Fruit fly (Drosophila melanogaster) whole organism, embryonic: ENCODE results near the gene CG13679.

ENCODE experiments used
- Atf6 ChIP-seq: fragments of 200-800 bp; sonication (Bioruptor generic); IDR thresholded peaks from 2 replicates; pipeline ENCODE4 v1.3.6; 2022; ENCODE audit warnings: missing biosample characterization, missing genetic modification characterization
- B-H2 ChIP-seq: fragments of 200-800 bp; sonication (Bioruptor generic); optimal IDR thresholded peaks from 2 replicates; lab custom pipeline; 2018; ENCODE audit warnings: missing biosample characterization, mild to moderate bottlenecking, missing genetic modification characterization
- CG10431 ChIP-seq: fragments of 200-800 bp; sonication (Bioruptor generic); optimal IDR thresholded peaks from 3 replicates; lab custom pipeline; 2018; ENCODE audit warnings: missing biosample characterization, mild to moderate bottlenecking, missing genetic modification characterization
- CG11085 ChIP-seq: fragments of 200-800 bp; sonication (Bioruptor generic); IDR thresholded peaks from 2 replicates; pipeline ENCODE4 v1.3.6; 2022; ENCODE audit warnings: missing biosample characterization, missing genetic modification characterization
- CG11695 ChIP-seq: fragments of 200-800 bp; sonication (Bioruptor generic); IDR thresholded peaks from 3 replicates; pipeline ENCODE4 v1.3.6; 2022; ENCODE audit warnings: missing biosample characterization, missing genetic modification characterization
- CG12219 ChIP-seq: fragments of 200-800 bp; sonication (Bioruptor generic); optimal IDR thresholded peaks from 3 replicates; lab custom pipeline; 2018; ENCODE audit warnings: missing biosample characterization, mild to moderate bottlenecking, missing genetic modification characterization
- CG13424 ChIP-seq: fragments of 200-800 bp; sonication (Bioruptor generic); optimal IDR thresholded peaks from 2 replicates; lab custom pipeline; 2019; ENCODE audit warnings: missing biosample characterization, mild to moderate bottlenecking, missing genetic modification characterization, moderate library complexity
- CG15269 ChIP-seq: fragments of 200-800 bp; sonication (Bioruptor generic); optimal IDR thresholded peaks from 2 replicates; lab custom pipeline; 2018; ENCODE audit warnings: missing biosample characterization, mild to moderate bottlenecking, missing genetic modification characterization, moderate library complexity
- CG16813 ChIP-seq: fragments of 200-800 bp; sonication (Bioruptor generic); IDR thresholded peaks from 3 replicates; pipeline ENCODE4 v1.3.6; 2022; ENCODE audit warnings: missing biosample characterization, missing genetic modification characterization; ENCODE audit not compliant: partially characterized antibody
- CG16863 ChIP-seq: fragments of 200-800 bp; sonication (Bioruptor generic); optimal IDR thresholded peaks from 3 replicates; lab custom pipeline; 2016; ENCODE audit warnings: missing biosample characterization, missing genetic modification characterization
- CG17802 ChIP-seq: fragments of 200-800 bp; sonication (Bioruptor generic); optimal IDR thresholded peaks from 2 replicates; lab custom pipeline; 2018; ENCODE audit warnings: missing biosample characterization, mild to moderate bottlenecking, missing genetic modification characterization, moderate library complexity
- CG18262 ChIP-seq: fragments of 200-800 bp; optimal IDR thresholded peaks from 3 replicates; lab custom pipeline; 2019; ENCODE audit warnings: missing biosample characterization, mild to moderate bottlenecking, missing genetic modification characterization, moderate library complexity
- CG1832 ChIP-seq: fragments of 200-800 bp; sonication (Bioruptor generic); optimal IDR thresholded peaks from 2 replicates; lab custom pipeline; 2017; ENCODE audit warnings: missing biosample characterization, mild to moderate bottlenecking, missing genetic modification characterization, inconsistent platforms
- CG2129 ChIP-seq: fragments of 200-800 bp; sonication (Bioruptor generic); IDR thresholded peaks from 2 replicates; pipeline ENCODE4 v1.3.6; 2022; ENCODE audit warnings: missing biosample characterization, missing genetic modification characterization; ENCODE audit not compliant: partially characterized antibody
- CG2202 ChIP-seq: fragments of 200-800 bp; sonication (Bioruptor generic); optimal IDR thresholded peaks from 2 replicates; lab custom pipeline; 2018; ENCODE audit warnings: missing biosample characterization, mild to moderate bottlenecking, missing genetic modification characterization
- CG31224 ChIP-seq: fragments of 200-800 bp; sonication (Bioruptor generic); IDR thresholded peaks from 2 replicates; pipeline ENCODE4 v1.3.6; 2022; ENCODE audit warnings: missing biosample characterization, missing genetic modification characterization
- CG31441 ChIP-seq: fragments of 200-800 bp; sonication (Bioruptor generic); IDR thresholded peaks from 2 replicates; pipeline ENCODE4 v1.3.6; 2022; ENCODE audit warnings: missing biosample characterization, missing genetic modification characterization
- CG34224 ChIP-seq: fragments of 200-800 bp; sonication (Bioruptor generic); IDR thresholded peaks from 3 replicates; pipeline ENCODE4 v1.3.6; 2022; ENCODE audit warnings: missing biosample characterization, missing genetic modification characterization; ENCODE audit not compliant: partially characterized antibody
- CG42726 ChIP-seq: fragments of 200-800 bp; sonication (Bioruptor generic); IDR thresholded peaks from 2 replicates; pipeline ENCODE4 v1.3.6; 2022; ENCODE audit warnings: missing biosample characterization, missing genetic modification characterization; ENCODE audit not compliant: partially characterized antibody
- CG4404 ChIP-seq: fragments of 200-800 bp; sonication (Bioruptor generic); IDR thresholded peaks from 2 replicates; pipeline ENCODE4 v1.3.6; 2022; ENCODE audit warnings: missing biosample characterization, missing genetic modification characterization
- CG4617 ChIP-seq: fragments of 200-800 bp; sonication (Bioruptor generic); optimal IDR thresholded peaks from 3 replicates; lab custom pipeline; 2016; ENCODE audit warnings: missing biosample characterization, missing genetic modification characterization, borderline replicate concordance
- CG5245 ChIP-seq: fragments of 200-800 bp; sonication (Bioruptor generic); optimal IDR thresholded peaks from 3 replicates; lab custom pipeline; 2016; ENCODE audit warnings: missing biosample characterization, missing genetic modification characterization
- CG6272 ChIP-seq: fragments of 200-800 bp; sonication (Bioruptor generic); IDR thresholded peaks from 2 replicates; pipeline ENCODE4 v1.3.6; 2022; ENCODE audit warnings: missing biosample characterization, missing genetic modification characterization
- CG6765 ChIP-seq: fragments of 200-800 bp; sonication (Bioruptor generic); optimal IDR thresholded peaks from 3 replicates; lab custom pipeline; 2017; ENCODE audit warnings: missing biosample characterization, mild to moderate bottlenecking, missing genetic modification characterization
- CG6854 ChIP-seq: fragments of 200-800 bp; sonication (Bioruptor generic); optimal IDR thresholded peaks from 3 replicates; lab custom pipeline; 2017; ENCODE audit warnings: missing biosample characterization, mild to moderate bottlenecking, missing genetic modification characterization
- CG8290 ChIP-seq, 3 experiments: fragments of 200-800 bp; sonication (Bioruptor generic); optimal IDR thresholded peaks; 2 replicates each; lab custom pipeline; 2016 to 2019; ENCODE audit warnings: missing biosample characterization in 3 of 3, missing genetic modification characterization in 3 of 3, mild to moderate bottlenecking in 2 of 3, moderate library complexity in 1 of 3
- CG9609 ChIP-seq: fragments of 200-800 bp; sonication (Bioruptor generic); optimal IDR thresholded peaks from 3 replicates; lab custom pipeline; 2016; ENCODE audit warnings: missing biosample characterization, missing genetic modification characterization
- CkIIα-i1 ChIP-seq: fragments of 200-800 bp; sonication (Bioruptor generic); IDR thresholded peaks from 2 replicates; pipeline ENCODE4 v1.3.6; 2022; ENCODE audit warnings: missing biosample characterization, missing genetic modification characterization
- Deaf1 ChIP-seq: fragments of 200-800 bp; optimal IDR thresholded peaks from 3 replicates; lab custom pipeline; 2019; ENCODE audit warnings: missing biosample characterization, mild to moderate bottlenecking, missing genetic modification characterization, moderate library complexity
- Doc2 ChIP-seq: fragments of 200-800 bp; sonication (Bioruptor generic); IDR thresholded peaks from 2 replicates; pipeline ENCODE4 v1.3.6; 2022; ENCODE audit warnings: missing biosample characterization, missing genetic modification characterization
- Fer2 ChIP-seq: fragments of 200-800 bp; sonication (Bioruptor generic); optimal IDR thresholded peaks from 2 replicates; lab custom pipeline; 2018; ENCODE audit warnings: missing biosample characterization, mild to moderate bottlenecking, missing genetic modification characterization, moderate library complexity
- GATAe ChIP-seq: fragments of 200-800 bp; sonication (Bioruptor generic); conservative IDR thresholded peaks from 2 replicates; pipeline ENCODE4 v1.3.6; 2022; ENCODE audit warnings: missing biosample characterization, missing genetic modification characterization
- Hmr ChIP-seq: fragments of 200-800 bp; sonication (Bioruptor generic); optimal IDR thresholded peaks from 3 replicates; lab custom pipeline; 2017; ENCODE audit warnings: mild to moderate bottlenecking, missing biosample characterization, missing genetic modification reagents, missing genetic modification characterization
- Hr78 ChIP-seq, 2 experiments: fragments of 200-800 bp in 1 of 2; fragments of >200 bp in 1 of 2; sonication (Bioruptor generic) in 1 of 2; optimal IDR thresholded peaks; 2 replicates each; lab custom pipeline; 2017 to 2019; ENCODE audit warnings: missing biosample characterization in 2 of 2, missing genetic modification characterization in 2 of 2, mild to moderate bottlenecking in 1 of 2, moderate library complexity in 1 of 2
- Lhr ChIP-seq: fragments of 200-800 bp; sonication (Bioruptor generic); optimal IDR thresholded peaks from 3 replicates; lab custom pipeline; 2017; ENCODE audit warnings: mild to moderate bottlenecking, missing biosample characterization, missing genetic modification reagents, missing genetic modification characterization
- Lim3 ChIP-seq: fragments of 200-800 bp; sonication (Bioruptor generic); IDR thresholded peaks from 2 replicates; pipeline ENCODE4 v1.3.6; 2022; ENCODE audit warnings: missing biosample characterization, missing genetic modification characterization
- Nf-YB ChIP-seq: fragments of 200-800 bp; sonication (Bioruptor generic); optimal IDR thresholded peaks from 3 replicates; lab custom pipeline; 2019; ENCODE audit warnings: missing biosample characterization, mild to moderate bottlenecking, missing genetic modification characterization, moderate library complexity
- Sry-β ChIP-seq: fragments of 200-800 bp; sonication (Bioruptor generic); optimal IDR thresholded peaks from 2 replicates; lab custom pipeline; 2018; ENCODE audit warnings: missing biosample characterization, mild to moderate bottlenecking, missing genetic modification characterization, moderate library complexity
- chif ChIP-seq, 2 experiments: fragments of 200-800 bp; sonication (Bioruptor generic); optimal IDR thresholded peaks; 3 replicates each; lab custom pipeline; 2016; ENCODE audit warnings: missing biosample characterization in 2 of 2, missing genetic modification characterization in 2 of 2
- cwo ChIP-seq: fragments of 200-800 bp; sonication (Bioruptor generic); optimal IDR thresholded peaks from 3 replicates; lab custom pipeline; 2017; ENCODE audit warnings: missing biosample characterization, missing genetic modification characterization, mild to moderate bottlenecking, moderate library complexity, missing genetic modification reagents
- gfzf ChIP-seq: fragments of 200-800 bp; sonication (Bioruptor generic); optimal IDR thresholded peaks from 2 replicates; lab custom pipeline; 2016; ENCODE audit warnings: missing biosample characterization, mild to moderate bottlenecking, missing genetic modification characterization, moderate library complexity
- jigr1 ChIP-seq: fragments of 200-800 bp; sonication (Bioruptor generic); IDR thresholded peaks from 3 replicates; pipeline ENCODE4 v1.3.6; 2022; ENCODE audit warnings: missing biosample characterization, missing genetic modification characterization
- pnt ChIP-seq: fragments of 200-800 bp; sonication (Bioruptor generic); optimal IDR thresholded peaks from 3 replicates; lab custom pipeline; 2016; ENCODE audit warnings: missing biosample characterization, missing genetic modification characterization
- sima ChIP-seq: fragments of 200-800 bp; sonication (Bioruptor generic); optimal IDR thresholded peaks from 2 replicates; lab custom pipeline; 2016; ENCODE audit warnings: missing biosample characterization, missing genetic modification characterization
- sob ChIP-seq: fragments of 200-800 bp; sonication (Bioruptor generic); IDR thresholded peaks from 2 replicates; pipeline ENCODE4 v1.3.6; 2022; ENCODE audit warnings: missing biosample characterization, missing genetic modification characterization
- sqz ChIP-seq: fragments of 200-800 bp; sonication (Bioruptor generic); optimal IDR thresholded peaks from 3 replicates; lab custom pipeline; 2018; ENCODE audit warnings: missing biosample characterization, mild to moderate bottlenecking, missing genetic modification characterization
- vfl ChIP-seq: fragments of 200-800 bp; sonication (Bioruptor generic); optimal IDR thresholded peaks from 2 replicates; lab custom pipeline; 2016; ENCODE audit warnings: missing biosample characterization, missing genetic modification characterization
- zen ChIP-seq: fragments of 200-800 bp; sonication (Bioruptor generic); optimal IDR thresholded peaks from 3 replicates; lab custom pipeline; 2018; ENCODE audit warnings: missing biosample characterization, mild to moderate bottlenecking, missing genetic modification characterization, moderate library complexity

Gene CG13679

DNA sequence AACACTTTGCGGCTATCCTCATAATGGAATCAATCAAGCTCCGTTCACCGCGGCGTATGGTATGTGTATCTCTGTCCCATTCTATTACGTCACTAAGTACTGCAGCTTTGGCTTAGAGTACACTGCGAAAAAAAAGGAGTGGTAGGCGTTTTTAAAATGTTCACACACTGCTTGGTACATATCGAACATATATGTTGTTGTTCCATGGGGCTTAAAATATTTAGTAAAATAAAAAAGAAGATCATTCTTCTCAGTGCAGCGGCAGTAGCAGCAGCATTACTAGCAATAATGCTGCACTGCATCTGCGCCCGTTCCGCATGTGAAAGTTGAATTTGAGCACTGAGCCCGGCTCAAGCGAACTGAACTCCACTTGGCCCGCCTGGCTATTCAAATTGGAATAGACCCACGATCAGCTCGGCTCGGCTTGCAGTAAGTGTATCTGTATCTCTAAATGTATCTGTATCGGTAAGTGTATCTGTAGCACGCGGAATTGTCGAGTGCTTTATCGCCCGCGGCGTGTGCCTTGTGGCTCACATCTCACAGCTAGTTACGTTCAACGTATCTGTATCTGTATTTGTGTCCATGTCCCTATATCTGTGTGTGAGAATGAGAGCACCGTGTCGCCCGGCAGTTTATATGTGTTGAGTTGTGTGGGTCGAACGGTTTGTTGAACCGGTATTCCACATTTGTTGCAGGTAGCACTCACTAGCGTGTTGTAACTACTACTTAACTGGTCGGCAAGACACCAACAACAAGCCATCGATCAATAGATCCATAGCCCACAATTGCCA, 49.2 kb upstream of the CG13679 start (continued):
- TF ChIP-seq CG2129 (GFP tag; lab: Robert Waterston, UW) (no peak), CG6854 (GFP tag; lab: Kevin White, UChicago) (no peak), CG5245 (peak; percentile 46), CG2202 (tag; lab: Kevin White, UChicago) (no peak), sob (GFP tag; lab: Robert Waterston, UW) (peak; percentile 46; the same call in 1 of the 2 replicates), Deaf1 (no peak), Lhr (GFP tag; lab: Kevin White, UChicago) (peak; percentile 8), pnt (peak; percentile 36), sqz (GFP tag; lab: Kevin White, UChicago) (peak; percentile 27), CG12219 (peak; percentile 30), CG6272 (no peak), CkIIα-i1 (GFP tag; lab: Robert Waterston, UW) (no peak), Lim3 (GFP tag; lab: Robert Waterston, UW) (peak; percentile 49; the same call in 1 of the 2 replicates), CG42726 (GFP tag; lab: Robert Waterston, UW) (no peak), CG9609 (peak; percentile 44), CG10431 (GFP tag; lab: Kevin White, UChicago) (no peak), Nf-YB (no peak), zen (tag; lab: Kevin White, UChicago) (no peak), CG4617 (GFP tag; lab: Kevin White, UChicago) (peak; percentile 12), Hr78 (GFP tag; optimal IDR thresholded peaks at IDR 0.05; lab: Kevin White, UChicago) (no peak), Atf6 (GFP tag; lab: Robert Waterston, UW) (no peak), CG8290 (GFP tag; optimal IDR thresholded peaks at IDR 0.05; lab: Kevin White, UChicago) (no peak), CG8290 (tag; optimal IDR thresholded peaks at IDR 0.05; lab: Kevin White, UChicago) (no peak), CG31441 (GFP tag; lab: Robert Waterston, UW) (peak; percentile 61), CG16863 (GFP tag; lab: Kevin White, UChicago) (peak; percentile 37), CG13424 (tag; lab: Kevin White, UChicago) (peak; percentile 65), Sry-β (GFP tag; lab: Kevin White, UChicago) (no peak), B-H2 (no peak), vfl (GFP tag; lab: Kevin White, UChicago) (no peak), CG34224 (GFP tag; lab: Robert Waterston, UW) (no peak), cwo (peak; percentile 7), CG15269 (tag; lab: Kevin White, UChicago) (peak; percentile 56), Hmr (GFP tag; lab: Kevin White, UChicago) (no peak), CG31224 (GFP tag; lab: Robert Waterston, UW) (no peak), chif (GFP tag; optimal IDR thresholded peaks at IDR 0.05; lab: Kevin White, UChicago) (peak in 1 of 2 experiments; percentile 50), sima (GFP tag; lab: Kevin White, UChicago) (no peak), CG16813 (GFP tag; lab: Robert Waterston, UW) (no peak), jigr1 (GFP tag; lab: Robert Waterston, UW) (no peak), CG6765 (no peak), CG4404 (GFP tag; lab: Robert Waterston, UW) (no peak), gfzf (GFP tag; lab: Kevin White, UChicago) (no peak), CG11695 (0 out of 3 replicates have a peak, but pooled peaks have one; percentile 45), Doc2 (no peak), Fer2 (no peak), CG11085 (GFP tag; lab: Robert Waterston, UW) (0 out of 2 replicates have a peak, but pooled peaks have one; percentile 14), CG18262 (peak; percentile 41), GATAe (no peak), CG17802 (tag; lab: Kevin White, UChicago) (no peak), CG1832 (no peak)
